Worm (Caenorhabditis elegans): ENCODE measurements around the gene sqt-3.

Gene sqt-3

DNA sequence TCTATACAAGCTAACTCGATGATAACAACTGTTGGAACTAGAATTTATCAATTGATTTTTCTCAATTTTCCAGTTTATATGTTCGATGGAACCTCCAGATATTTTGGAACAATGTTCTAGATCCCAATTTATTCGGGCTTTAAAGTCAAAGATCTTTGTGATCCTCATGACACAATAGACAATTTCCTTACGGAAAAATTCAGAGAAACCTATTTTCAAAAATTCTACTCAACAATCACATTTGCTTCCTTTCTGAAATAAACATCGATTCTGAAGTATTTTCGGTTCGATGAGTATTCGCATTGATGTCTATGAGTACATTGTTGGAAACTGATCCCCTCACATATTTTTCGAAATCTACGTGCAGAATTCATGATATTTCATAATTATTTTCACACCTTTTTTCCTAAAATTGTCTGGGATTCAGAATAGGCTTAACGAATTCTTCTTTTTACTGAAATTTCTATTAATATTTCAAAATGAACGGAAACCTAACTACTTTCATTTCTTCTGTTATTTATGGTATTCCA, 45.5 kb upstream of the sqt-3 start, which contains the start of gene srg-45:
Gene srg-45, plus strand, starts transcription at position 480 of the 530 bp plus-strand sequence.
- TF ChIP-seq mep-1 (tag; optimal IDR thresholded peaks at IDR 0.05) (no peak), bed-3 (GFP tag; optimal IDR thresholded peaks at IDR 0.05) (no peak), ztf-11 (tag; optimal IDR thresholded peaks at IDR 0.05) (no peak), lin-32 (GFP tag; optimal IDR thresholded peaks at IDR 0.05) (no peak), sem-2 (GFP tag; optimal IDR thresholded peaks at IDR 0.05) (no peak), unc-120 (tag; optimal IDR thresholded peaks at IDR 0.05; ENCODE audit: poor library complexity, severe bottlenecking) (no peak), pha-4 (tag; optimal IDR thresholded peaks at IDR 0.05) (no peak)

DNA sequence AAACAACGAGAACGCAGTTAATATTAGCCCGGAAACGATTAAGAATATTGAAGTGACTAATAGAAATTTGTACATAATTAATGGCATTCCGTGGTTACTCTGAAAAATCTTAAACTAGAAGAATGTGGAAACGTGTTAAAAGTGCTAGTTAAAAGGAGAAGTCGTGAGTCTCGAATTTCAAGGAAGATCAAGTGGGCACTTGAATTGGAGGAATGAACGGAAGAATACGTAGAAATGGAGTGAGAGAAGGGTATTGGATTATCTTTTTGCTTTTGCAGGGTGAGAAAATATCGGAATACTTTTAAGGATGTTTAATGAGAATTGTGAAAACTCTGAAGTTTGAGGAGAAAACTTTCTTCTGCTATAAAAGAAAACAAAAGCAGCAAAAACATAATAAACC, 42.3 kb upstream of the sqt-3 start, which contains the start of gene hpo-30:
Gene hpo-30, minus strand, starts transcription at position 101 of the 400 bp plus-strand sequence.
- TF ChIP-seq snpc-4 (tag; optimal IDR thresholded peaks at IDR 0.05) (no peak), tbx-8 (GFP tag; optimal IDR thresholded peaks at IDR 0.05) (no peak), sem-2 (GFP tag; optimal IDR thresholded peaks at IDR 0.05) (no peak), lin-13 (tag; optimal IDR thresholded peaks at IDR 0.05) (no peak), mep-1 (tag; optimal IDR thresholded peaks at IDR 0.05) (no peak), ztf-11 (tag; optimal IDR thresholded peaks at IDR 0.05) (no peak), ces-1 (GFP tag; optimal IDR thresholded peaks at IDR 0.05) (no peak), pha-4 (tag; optimal IDR thresholded peaks at IDR 0.05) (no peak), mab-5 (tag; optimal IDR thresholded peaks at IDR 0.05) (no peak), nhr-28 (tag; optimal IDR thresholded peaks at IDR 0.05) (no peak), flh-1 (GFP tag; optimal IDR thresholded peaks at IDR 0.05) (no peak), unc-120 (tag; optimal IDR thresholded peaks at IDR 0.05; ENCODE audit: poor library complexity, severe bottlenecking) (no peak), ceh-39 (tag; optimal IDR thresholded peaks at IDR 0.05) (no peak), ham-2 (GFP tag; optimal IDR thresholded peaks at IDR 0.05) (no peak), nhr-2 (tag; optimal IDR thresholded peaks at IDR 0.05) (no peak), ceh-83 (GFP tag; optimal IDR thresholded peaks at IDR 0.05) (no peak)

DNA sequence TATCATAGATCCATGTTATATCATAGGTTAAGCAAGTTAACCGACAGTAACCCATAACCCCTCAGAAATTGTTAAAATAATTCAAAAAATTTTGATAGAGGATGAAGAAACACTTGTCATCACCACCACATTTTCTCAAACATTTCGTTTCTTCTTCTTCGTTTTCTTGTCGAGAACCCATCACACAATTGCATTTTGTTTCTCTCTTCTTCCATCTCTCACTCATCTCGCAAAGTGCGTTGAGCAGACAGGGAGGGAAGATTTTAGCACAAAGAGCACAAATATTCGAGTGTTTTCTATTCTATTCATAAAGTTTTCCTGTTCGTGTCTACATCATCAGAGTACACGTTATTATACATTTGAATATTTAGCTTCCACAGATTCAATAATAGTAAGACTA, 38.1 kb upstream of the sqt-3 start:
- TF ChIP-seq sptf-1 (tag; optimal IDR thresholded peaks at IDR 0.05) (no peak), unc-62 (GFP tag; optimal IDR thresholded peaks at IDR 0.05) (peak; percentile 18), unc-120 (tag; optimal IDR thresholded peaks at IDR 0.05; ENCODE audit: poor library complexity, severe bottlenecking) (no peak), lin-13 (tag; optimal IDR thresholded peaks at IDR 0.05) (no peak), ham-2 (GFP tag; optimal IDR thresholded peaks at IDR 0.05) (no peak), ces-1 (GFP tag; optimal IDR thresholded peaks at IDR 0.05) (peak; percentile 84), ceh-39 (tag; optimal IDR thresholded peaks at IDR 0.05) (no peak), cnd-1 (tag; optimal IDR thresholded peaks at IDR 0.05) (no peak), elt-3 (tag; optimal IDR thresholded peaks at IDR 0.05) (no peak), hlh-1 (tag; optimal IDR thresholded peaks at IDR 0.05) (peak; percentile 15)

DNA sequence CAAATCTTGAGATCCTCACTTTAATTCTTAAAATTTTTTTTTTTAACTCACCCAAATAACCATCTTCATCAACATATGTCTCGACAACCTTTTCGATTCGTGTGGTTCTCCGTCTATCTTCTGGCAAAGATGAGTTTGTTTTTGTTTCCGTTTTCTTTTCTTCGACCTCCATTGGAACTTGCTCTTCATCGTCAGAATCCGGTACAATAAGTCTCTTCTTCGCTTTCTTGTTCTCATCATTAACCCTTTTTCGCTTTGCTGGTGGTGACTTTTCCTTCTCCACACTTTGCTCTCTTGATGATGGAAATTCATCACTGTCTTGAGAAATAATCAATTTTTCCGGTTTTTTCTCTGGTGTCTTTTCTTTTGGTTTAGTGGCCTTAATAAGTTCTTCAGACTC, 36.5 kb upstream of the sqt-3 start:
- TF ChIP-seq ceh-39 (tag; optimal IDR thresholded peaks at IDR 0.05) (no peak), lin-32 (GFP tag; optimal IDR thresholded peaks at IDR 0.05) (no peak), unc-120 (tag; optimal IDR thresholded peaks at IDR 0.05; ENCODE audit: poor library complexity, severe bottlenecking) (no peak), nhr-237 (tag; optimal IDR thresholded peaks at IDR 0.05) (no peak), elt-1 (tag; optimal IDR thresholded peaks at IDR 0.05; ENCODE audit: borderline replicate concordance, insufficient read depth) (no peak), M03D4.4 (tag; optimal IDR thresholded peaks at IDR 0.05) (no peak), sptf-1 (tag; optimal IDR thresholded peaks at IDR 0.05) (no peak), unc-62 (GFP tag; optimal IDR thresholded peaks at IDR 0.05) (no peak), mls-2 (tag; optimal IDR thresholded peaks at IDR 0.05) (no peak), unc-39 (tag; optimal IDR thresholded peaks at IDR 0.05) (no peak), pha-4 (tag; optimal IDR thresholded peaks at IDR 0.05) (no peak), nhr-76 (tag; optimal IDR thresholded peaks at IDR 0.05) (no peak), snpc-4 (tag; optimal IDR thresholded peaks at IDR 0.05) (no peak), cnd-1 (tag; optimal IDR thresholded peaks at IDR 0.05) (no peak), ztf-11 (tag; optimal IDR thresholded peaks at IDR 0.05) (no peak)

DNA sequence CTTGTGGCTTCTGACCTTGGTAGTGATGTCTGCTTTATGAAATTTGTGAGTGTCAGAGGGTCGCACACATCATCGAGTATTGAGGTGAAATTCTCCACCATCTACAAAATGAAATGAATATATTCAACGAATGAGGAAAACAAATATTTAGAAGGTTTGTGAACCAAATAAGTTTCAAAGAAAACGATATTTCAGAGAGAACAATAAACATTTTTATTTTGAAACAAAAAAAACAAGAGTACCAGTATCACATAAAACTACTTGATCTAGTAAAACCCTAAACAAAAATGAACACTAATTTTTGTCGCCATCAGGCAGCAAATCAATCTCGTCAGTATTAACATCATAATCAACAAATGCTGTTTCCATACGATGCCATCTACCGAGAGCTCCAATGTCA, 35.5 kb upstream of the sqt-3 start, which contains the start of gene R04F11.3:
Gene R04F11.3, minus strand, starts transcription at position 101 of the 400 bp plus-strand sequence.
- TF ChIP-seq M03D4.4 (tag; optimal IDR thresholded peaks at IDR 0.05) (no peak), elt-1 (tag; optimal IDR thresholded peaks at IDR 0.05; ENCODE audit: borderline replicate concordance, insufficient read depth) (no peak), drap-1 (GFP tag; optimal IDR thresholded peaks at IDR 0.05) (no peak), blmp-1 (tag; optimal IDR thresholded peaks at IDR 0.05) (no peak), tbx-8 (GFP tag; optimal IDR thresholded peaks at IDR 0.05) (no peak), sptf-1 (tag; optimal IDR thresholded peaks at IDR 0.05) (no peak), lin-13 (tag; optimal IDR thresholded peaks at IDR 0.05) (no peak), mep-1 (tag; optimal IDR thresholded peaks at IDR 0.05) (no peak)
